Worm (Caenorhabditis elegans): ENCODE measurements around the gene pgm-2.

DNA sequence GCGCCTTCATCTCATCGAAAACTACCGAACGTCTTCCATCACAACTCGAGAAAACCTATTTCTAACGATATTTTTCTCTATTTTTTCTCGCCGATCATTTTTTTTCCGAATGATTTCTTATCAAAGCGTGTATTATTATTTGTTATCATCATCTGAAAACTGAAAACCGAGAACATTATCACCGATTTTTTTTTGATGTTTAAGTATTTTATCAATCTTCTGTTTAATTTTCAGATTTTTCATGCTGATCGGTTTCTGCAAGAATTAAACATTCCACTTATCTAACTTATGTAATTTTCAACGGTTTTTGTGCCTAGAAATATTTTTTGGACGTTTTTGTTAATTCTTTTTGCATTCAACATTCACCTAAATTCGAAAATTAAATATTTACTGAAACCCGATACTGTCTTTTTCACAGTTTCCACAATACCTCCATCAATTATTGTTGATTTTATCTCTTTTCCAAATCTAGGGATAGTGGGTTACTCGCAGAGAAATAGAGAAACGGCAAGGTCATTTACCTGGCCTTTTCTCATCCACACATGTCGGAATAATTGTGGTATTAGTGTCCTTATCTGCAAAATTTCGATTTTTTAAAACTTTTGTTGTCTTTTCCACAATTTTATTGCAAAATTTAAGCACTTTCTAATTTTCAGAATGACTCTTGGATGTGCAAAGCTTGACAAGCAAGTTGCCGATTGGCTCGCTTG is at the start of gene pgm-2:
- TF ChIP-seq dao-5 (tag; optimal IDR thresholded peaks at IDR 0.05), result no peak
- no peak for TF ChIP-seq him-1 (tag; optimal IDR thresholded peaks at IDR 0.05)
